Worm (Caenorhabditis elegans): ENCODE measurements around the gene plep-1.
A peak's percentile ranks its signal among the peaks of the same experiment; 100 is the strongest.

DNA sequence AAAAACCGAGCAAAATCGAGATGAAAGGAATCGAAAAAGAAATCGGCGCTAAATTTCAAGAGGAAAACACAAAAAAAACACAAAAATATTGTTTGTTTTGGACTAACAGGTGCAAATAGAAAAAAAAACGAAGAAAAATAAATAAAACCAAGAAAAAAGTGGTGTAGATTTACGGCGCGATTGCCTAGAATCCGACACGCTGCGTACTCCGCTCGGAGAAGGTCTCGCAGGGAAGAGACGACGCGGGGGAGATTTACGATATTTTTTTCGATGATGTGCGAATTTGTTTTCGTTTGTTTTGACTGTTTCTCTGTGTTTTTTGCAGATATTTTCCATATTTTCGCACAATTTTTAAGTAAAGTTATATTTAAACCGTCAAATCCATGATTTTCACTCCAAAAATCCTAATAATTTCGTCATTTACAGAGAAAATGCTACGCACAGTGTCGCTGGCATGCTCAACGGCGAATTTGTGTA lies 12.8 kb downstream of the plep-1 start, which contains the start of gene sco-1:
- peak; percentile 52 for TF ChIP-seq unc-62 (GFP tag; optimal IDR thresholded peaks at IDR 0.05)
- peak; percentile 71 for TF ChIP-seq sptf-1 (tag; optimal IDR thresholded peaks at IDR 0.05)
- no peak for TF ChIP-seq nhr-76 (tag; optimal IDR thresholded peaks at IDR 0.05)
- peak; percentile 66 for TF ChIP-seq hlh-1 (tag; optimal IDR thresholded peaks at IDR 0.05)
- peak; percentile 40 for TF ChIP-seq elt-1 (tag; optimal IDR thresholded peaks at IDR 0.05; ENCODE audit: borderline replicate concordance, insufficient read depth)
- TF ChIP-seq ztf-11 (tag; optimal IDR thresholded peaks at IDR 0.05), result no peak
- no peak for TF ChIP-seq blmp-1 (tag; optimal IDR thresholded peaks at IDR 0.05)
- no peak for TF ChIP-seq nhr-28 (tag; optimal IDR thresholded peaks at IDR 0.05)
- TF ChIP-seq snpc-4 (tag; optimal IDR thresholded peaks at IDR 0.05), result no peak
- peak; percentile 72 for TF ChIP-seq ces-1 (GFP tag; optimal IDR thresholded peaks at IDR 0.05)
- peak; percentile 83 for TF ChIP-seq lsy-2 (tag; optimal IDR thresholded peaks at IDR 0.05)
- TF ChIP-seq lin-13 (tag; optimal IDR thresholded peaks at IDR 0.05), result peak; percentile 91
- no peak for TF ChIP-seq elt-3 (tag; optimal IDR thresholded peaks at IDR 0.05)

All from whole organism, mixed stage, embryonic.